Worm (Caenorhabditis elegans) whole organism, young adult: ENCODE results near the gene F15A8.1.

Source experiments
- B0019.2 ChIP-seq: fragments of 200-800 bp; sonication (Bioruptor generic); conservative IDR thresholded peaks from 2 replicates; pipeline ENCODE4 v1.3.6; 2022; ENCODE audit warnings: missing genetic modification reagents, missing genetic modification characterization, missing compliant biosample characterization
- B0035.1 ChIP-seq: sonication (generic microtip); optimal IDR thresholded peaks from 2 replicates; lab custom pipeline; 2016; ENCODE audit warnings: missing genetic modification characterization, mild to moderate bottlenecking, missing compliant biosample characterization, missing genotype, missing genetic modification reagents
- D2030.7 ChIP-seq: fragments of 200-800 bp; sonication (Bioruptor generic); IDR thresholded peaks from 2 replicates; pipeline ENCODE4 v1.3.6; 2022; ENCODE audit warnings: missing genetic modification reagents, missing genetic modification characterization, missing compliant biosample characterization
- F10E7.11 ChIP-seq: sonication (generic microtip); optimal IDR thresholded peaks from 2 replicates; lab custom pipeline; 2017; ENCODE audit warnings: mild to moderate bottlenecking, missing genetic modification characterization, moderate library complexity, missing compliant biosample characterization
- F22D6.2 ChIP-seq: sonication (generic microtip); optimal IDR thresholded peaks from 2 replicates; lab custom pipeline; 2016; ENCODE audit warnings: mild to moderate bottlenecking, missing genetic modification characterization, missing compliant biosample characterization
- F33H1.4 ChIP-seq: fragments of 200-800 bp; sonication (Bioruptor generic); IDR thresholded peaks from 2 replicates; pipeline ENCODE4 v1.3.6; 2022; ENCODE audit warnings: missing genetic modification reagents, missing genetic modification characterization, missing compliant biosample characterization
- F37B4.10 ChIP-seq: fragments of 200-800 bp; sonication (Bioruptor generic); IDR thresholded peaks from 2 replicates; pipeline ENCODE4 v1.3.6; 2022; ENCODE audit warnings: missing genetic modification characterization, missing compliant biosample characterization
- F52B5.7 ChIP-seq: sonication (generic microtip); optimal IDR thresholded peaks from 2 replicates; lab custom pipeline; 2016; ENCODE audit warnings: mild to moderate bottlenecking, missing genetic modification characterization, missing compliant biosample characterization
- F55B11.4 ChIP-seq: sonication (generic microtip); optimal IDR thresholded peaks from 2 replicates; lab custom pipeline; 2016; ENCODE audit warnings: missing compliant biosample characterization, missing genetic modification characterization, borderline replicate concordance; ENCODE audit not compliant: insufficient read depth
- F57A8.1 ChIP-seq: fragments of 200-800 bp; sonication (Bioruptor generic); optimal IDR thresholded peaks from 2 replicates; lab custom pipeline; 2018; ENCODE audit warnings: mild to moderate bottlenecking, missing genetic modification characterization, moderate library complexity, missing compliant biosample characterization
- F57C9.4 ChIP-seq: sonication (generic microtip); optimal IDR thresholded peaks from 2 replicates; lab custom pipeline; 2017; ENCODE audit warnings: mild to moderate bottlenecking, missing genetic modification characterization, missing compliant biosample characterization
- Y53F4B.3 ChIP-seq: fragments of 200-800 bp; sonication (Bioruptor generic); IDR thresholded peaks from 2 replicates; pipeline ENCODE4 v1.3.6; 2022; ENCODE audit warnings: missing genetic modification reagents, missing genetic modification characterization, missing compliant biosample characterization
- Y79H2A.3 ChIP-seq: fragments of 200-800 bp; sonication (Bioruptor generic); conservative IDR thresholded peaks from 2 replicates; pipeline ENCODE4 v1.3.6; 2022; ENCODE audit warnings: missing genetic modification reagents, missing genetic modification characterization, missing compliant biosample characterization
- aptf-3 ChIP-seq: fragments of 200-800 bp; sonication (Bioruptor generic); IDR thresholded peaks from 2 replicates; pipeline ENCODE4 v1.3.6; 2022; ENCODE audit warnings: missing genetic modification characterization, missing compliant biosample characterization
- attf-3 ChIP-seq: fragments of 200-800 bp; sonication (Bioruptor generic); conservative IDR thresholded peaks from 2 replicates; pipeline ENCODE4 v1.3.6; 2022; ENCODE audit warnings: missing genetic modification reagents, missing genetic modification characterization, missing compliant biosample characterization
- bed-2 ChIP-seq: fragments of 200-800 bp; sonication (Bioruptor generic); IDR thresholded peaks from 2 replicates; pipeline ENCODE4 v1.3.6; 2022; ENCODE audit warnings: missing genetic modification reagents, missing genetic modification characterization, missing compliant biosample characterization
- cebp-2 ChIP-seq: fragments of 200-800 bp; sonication (Bioruptor generic); IDR thresholded peaks from 2 replicates; pipeline ENCODE4 v1.3.6; 2022; ENCODE audit warnings: missing genetic modification characterization, missing compliant biosample characterization
- ceh-40 ChIP-seq: fragments of 200-800 bp; sonication (Bioruptor generic); IDR thresholded peaks from 2 replicates; pipeline ENCODE4 v1.3.6; 2022; ENCODE audit warnings: missing genetic modification characterization, missing compliant biosample characterization
- ceh-91 ChIP-seq: fragments of 200-800 bp; sonication (Bioruptor generic); IDR thresholded peaks from 2 replicates; pipeline ENCODE4 v1.3.6; 2022; ENCODE audit warnings: missing genetic modification reagents, missing genetic modification characterization, missing compliant biosample characterization
- die-1 ChIP-seq: sonication (generic microtip); optimal IDR thresholded peaks from 2 replicates; lab custom pipeline; 2016; ENCODE audit warnings: missing genotype, mild to moderate bottlenecking, missing genetic modification characterization, missing compliant biosample characterization
- efl-1 ChIP-seq: fragments of 150-350 bp; optimal IDR thresholded peaks from 2 replicates; lab custom pipeline; 2014; ENCODE audit warnings: missing biosample characterization, missing genetic modification reagents, missing genetic modification characterization
- egl-18 ChIP-seq: fragments of 200-800 bp; sonication (Bioruptor generic); IDR thresholded peaks from 2 replicates; pipeline ENCODE4 v1.3.6; 2022; ENCODE audit warnings: missing genetic modification reagents, missing genetic modification characterization, missing compliant biosample characterization
- egl-44 ChIP-seq: fragments of 200-800 bp; sonication (Bioruptor generic); IDR thresholded peaks from 2 replicates; pipeline ENCODE4 v1.3.6; 2022; ENCODE audit warnings: missing genetic modification reagents, missing genetic modification characterization, missing compliant biosample characterization
- hlh-26 ChIP-seq: fragments of 200-800 bp; sonication (Bioruptor generic); conservative IDR thresholded peaks from 2 replicates; pipeline ENCODE4 v1.3.6; 2022; ENCODE audit warnings: missing genetic modification reagents, missing genetic modification characterization, missing compliant biosample characterization
- hmg-1.2 ChIP-seq: fragments of 200-800 bp; sonication (Bioruptor generic); IDR thresholded peaks from 2 replicates; pipeline ENCODE4 v1.3.6; 2022; ENCODE audit warnings: missing genetic modification reagents, missing genetic modification characterization, missing compliant biosample characterization
- hmg-20 ChIP-seq: fragments of 200-800 bp; sonication (Bioruptor generic); IDR thresholded peaks from 2 replicates; pipeline ENCODE4 v1.3.6; 2022; ENCODE audit warnings: missing genetic modification reagents, missing genetic modification characterization, missing compliant biosample characterization
- hrde-1 ChIP-seq: sonication (generic microtip); optimal IDR thresholded peaks from 2 replicates; lab custom pipeline; 2016; ENCODE audit warnings: missing genetic modification characterization, mild to moderate bottlenecking, missing compliant biosample characterization, moderate library complexity, missing genotype, missing genetic modification reagents, borderline replicate concordance
- lin-35 ChIP-seq, 3 experiments: fragments of 150-350 bp in 2 of 3; sonication (generic microtip) in 1 of 3; optimal IDR thresholded peaks; 2 replicates each; lab custom pipeline; 2014 to 2018; ENCODE audit warnings: missing biosample characterization in 3 of 3, missing genetic modification characterization in 3 of 3, missing genetic modification reagents in 3 of 3
- lin-40 ChIP-seq: sonication (generic microtip); optimal IDR thresholded peaks from 2 replicates; lab custom pipeline; 2016; ENCODE audit warnings: missing genetic modification characterization, mild to moderate bottlenecking, missing compliant biosample characterization, missing genotype, missing genetic modification reagents
- madf-8 ChIP-seq: fragments of 200-800 bp; sonication (Bioruptor generic); conservative IDR thresholded peaks from 2 replicates; pipeline ENCODE4 v1.3.6; 2022; ENCODE audit warnings: missing genetic modification reagents, missing genetic modification characterization, missing compliant biosample characterization
- mcd-1 ChIP-seq: fragments of 200-800 bp; sonication (Bioruptor generic); IDR thresholded peaks from 2 replicates; pipeline ENCODE4 v1.3.6; 2022; ENCODE audit warnings: missing genetic modification reagents, missing genetic modification characterization, missing compliant biosample characterization
- nfya-1 ChIP-seq: sonication (generic microtip); optimal IDR thresholded peaks from 2 replicates; lab custom pipeline; 2017; ENCODE audit warnings: antibody characterized with exemption, missing compliant biosample characterization, missing genetic modification characterization, borderline replicate concordance; ENCODE audit not compliant: insufficient read depth
- nfya-2 ChIP-seq: fragments of 200-800 bp; sonication (Bioruptor generic); IDR thresholded peaks from 2 replicates; pipeline ENCODE4 v1.3.6; 2022; ENCODE audit warnings: missing genetic modification reagents, missing genetic modification characterization, missing compliant biosample characterization
- nhr-179 ChIP-seq: sonication (generic microtip); optimal IDR thresholded peaks from 2 replicates; lab custom pipeline; 2016; ENCODE audit warnings: mild to moderate bottlenecking, missing genetic modification characterization, missing compliant biosample characterization
- rcor-1 ChIP-seq: fragments of 200-800 bp; sonication (Bioruptor generic); IDR thresholded peaks from 2 replicates; pipeline ENCODE4 v1.3.6; 2022; ENCODE audit warnings: missing genetic modification reagents, missing genetic modification characterization, missing compliant biosample characterization
- rpc-1 ChIP-seq, 2 experiments: fragments of 150-350 bp in 1 of 2; sonication (generic microtip) in 1 of 2; optimal IDR thresholded peaks; 2 replicates each; lab custom pipeline; 2014 to 2018; ENCODE audit warnings: missing biosample characterization in 1 of 2, missing genetic modification characterization in 1 of 2, missing genetic modification reagents in 1 of 2, missing genotype in 1 of 2
- sea-2 ChIP-seq: fragments of 200-800 bp; sonication (Bioruptor generic); IDR thresholded peaks from 2 replicates; pipeline ENCODE4 v1.3.6; 2022; ENCODE audit warnings: missing genetic modification characterization, missing compliant biosample characterization
- snpc-1.3 ChIP-seq: sonication (generic microtip); optimal IDR thresholded peaks from 2 replicates; lab custom pipeline; 2017; ENCODE audit warnings: missing genetic modification characterization, mild to moderate bottlenecking, missing compliant biosample characterization, antibody characterized with exemption, moderate library complexity, missing genotype, missing genetic modification reagents; ENCODE audit not compliant: insufficient read depth
- somi-1 ChIP-seq: fragments of 200-800 bp; sonication (Bioruptor generic); optimal IDR thresholded peaks from 2 replicates; lab custom pipeline; 2018; ENCODE audit warnings: mild to moderate bottlenecking, missing genetic modification characterization, missing compliant biosample characterization
- sptf-2 ChIP-seq: fragments of 200-800 bp; sonication (Bioruptor generic); optimal IDR thresholded peaks from 2 replicates; lab custom pipeline; 2018; ENCODE audit warnings: mild to moderate bottlenecking, missing genetic modification characterization, missing compliant biosample characterization
- tbp1 ChIP-seq: fragments of 200-800 bp; sonication (Bioruptor generic); optimal IDR thresholded peaks from 2 replicates; lab custom pipeline; 2018; ENCODE audit warnings: mild to moderate bottlenecking, missing genetic modification characterization, missing compliant biosample characterization
- xnd-1 ChIP-seq: sonication (generic microtip); optimal IDR thresholded peaks from 2 replicates; lab custom pipeline; 2016; ENCODE audit warnings: missing genotype, missing genetic modification reagents, missing genetic modification characterization, missing compliant biosample characterization
- ztf-25 ChIP-seq: fragments of 200-800 bp; sonication (Bioruptor generic); IDR thresholded peaks from 2 replicates; pipeline ENCODE4 v1.3.6; 2022; ENCODE audit warnings: missing genetic modification reagents, missing genetic modification characterization, missing compliant biosample characterization

F15A8.1 gene

DNA sequence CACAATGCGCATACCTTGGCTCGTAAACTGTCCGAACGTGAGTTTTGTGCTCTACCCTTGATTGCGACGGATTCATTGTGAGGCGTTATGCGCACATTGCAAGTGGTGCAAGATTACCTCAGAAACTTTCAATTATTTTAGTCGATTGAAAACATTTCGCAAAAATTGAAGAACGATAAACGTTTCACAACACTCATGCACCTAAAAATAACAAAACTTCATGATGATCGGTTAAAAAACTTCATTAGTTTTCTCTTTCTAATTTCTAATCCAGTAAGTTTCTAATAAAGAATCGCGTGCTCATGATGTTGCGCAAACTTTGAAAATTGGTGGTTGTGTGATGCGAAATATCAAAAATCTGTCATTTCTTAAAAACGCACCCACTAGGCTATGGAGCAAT lies 22.0 kb upstream of the F15A8.1 start, which contains the start of gene dop-1:
dop-1 (minus strand) TSS at position 101 of the 400 bp plus-strand sequence.
- no peak for TF ChIP-seq rcor-1 (GFP tag; lab: Robert Waterston, UW)
- TF ChIP-seq nfya-1 (tag; lab: Kevin White, UChicago): no peak
- no peak for TF ChIP-seq xnd-1
- no peak for TF ChIP-seq die-1
- no peak for TF ChIP-seq egl-18 (GFP tag; lab: Robert Waterston, UW)
- no peak for TF ChIP-seq efl-1
- TF ChIP-seq ceh-40 (GFP tag; lab: Robert Waterston, UW): no peak

ce11 chrX:4424254-4424653 lies 16.5 kb upstream of the F15A8.1 start:
- TF ChIP-seq egl-44 (GFP tag; lab: Robert Waterston, UW): no peak

- no peak for TF ChIP-seq efl-1
- no peak for TF ChIP-seq lin-40 (tag; lab: Kevin White, UChicago)
- TF ChIP-seq F55B11.4 (tag; lab: Kevin White, UChicago): no peak
- TF ChIP-seq madf-8 (GFP tag; lab: Robert Waterston, UW): no peak
- no peak for TF ChIP-seq hmg-1.2 (GFP tag; lab: Robert Waterston, UW)
- TF ChIP-seq ztf-25: no peak
- no peak for TF ChIP-seq hrde-1 (tag; lab: Kevin White, UChicago)
- TF ChIP-seq snpc-1.3 (tag; lab: Kevin White, UChicago): no peak
- TF ChIP-seq bed-2: no peak
- no peak for TF ChIP-seq F57C9.4 (tag; lab: Kevin White, UChicago)
- no peak for TF ChIP-seq F10E7.11 (tag; lab: Kevin White, UChicago)
Observed at ce11 chrX:4426496-4426895, 14.2 kb upstream of the F15A8.1 start.

DNA sequence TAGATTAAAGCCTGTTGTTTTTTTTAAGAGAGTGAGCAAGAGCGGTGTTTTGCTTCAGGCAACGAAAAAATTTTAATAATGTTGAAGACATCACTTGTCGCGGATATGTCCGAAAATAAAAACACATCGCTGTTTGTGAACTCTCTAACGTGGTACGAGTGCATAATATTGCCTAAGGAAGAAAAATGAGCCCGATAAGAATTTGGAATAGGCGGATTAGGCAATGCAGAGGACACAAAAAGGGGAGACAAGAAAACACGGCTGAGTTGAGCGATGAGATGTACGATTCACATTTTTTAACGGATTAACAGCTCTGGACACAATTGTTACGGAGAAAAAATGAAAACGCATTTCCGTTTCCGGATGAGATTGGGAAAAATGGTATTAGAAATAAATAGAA lies 13.4 kb upstream of the F15A8.1 start:
- TF ChIP-seq rpc-1 (optimal IDR thresholded peaks at IDR 0.05; lab: Kevin White, UChicago): no peak
- no peak for TF ChIP-seq rpc-1 (tag; optimal IDR thresholded peaks at IDR 0.05; lab: Kevin White, UChicago)
- no peak for TF ChIP-seq hmg-1.2 (GFP tag; lab: Robert Waterston, UW)
- TF ChIP-seq F37B4.10 (GFP tag; lab: Robert Waterston, UW): no peak
- TF ChIP-seq F33H1.4 (GFP tag; lab: Robert Waterston, UW): no peak
- no peak for TF ChIP-seq tbp1 (GFP tag; lab: Kevin White, UChicago)
- no peak for TF ChIP-seq F55B11.4 (tag; lab: Kevin White, UChicago)
- no peak for TF ChIP-seq Y53F4B.3 (GFP tag; lab: Robert Waterston, UW)
- TF ChIP-seq sptf-2 (GFP tag; lab: Kevin White, UChicago): no peak
- no peak for TF ChIP-seq nhr-179 (tag; lab: Kevin White, UChicago)
- TF ChIP-seq Y79H2A.3 (GFP tag; lab: Robert Waterston, UW): no peak
- no peak for TF ChIP-seq hmg-20 (GFP tag; lab: Robert Waterston, UW)
- TF ChIP-seq cebp-2 (GFP tag; lab: Robert Waterston, UW): no peak
- no peak for TF ChIP-seq D2030.7 (GFP tag; lab: Robert Waterston, UW)

DNA sequence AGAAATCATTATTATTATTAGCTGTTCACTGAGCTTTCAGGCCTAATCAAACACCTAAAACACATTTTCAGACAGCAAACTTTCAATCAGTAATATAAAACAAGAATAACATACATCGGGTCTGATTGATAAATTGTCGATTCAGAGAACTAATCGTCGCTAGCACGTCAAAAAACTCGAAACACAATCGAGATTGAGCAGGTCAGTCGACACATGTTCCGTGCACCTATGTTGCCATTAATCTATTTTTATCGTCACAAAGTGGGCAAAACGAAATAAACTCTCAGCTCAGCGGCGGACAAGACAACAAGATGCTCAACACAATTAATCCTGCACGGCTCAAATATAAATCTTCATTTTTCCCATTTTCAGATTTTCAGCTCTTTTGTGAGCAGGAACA lies 11.4 kb upstream of the F15A8.1 start:
- TF ChIP-seq F52B5.7 (tag; lab: Kevin White, UChicago): no peak
- TF ChIP-seq nfya-2 (GFP tag; lab: Robert Waterston, UW): no peak
- TF ChIP-seq F57A8.1 (GFP tag; lab: Kevin White, UChicago): no peak
- no peak for TF ChIP-seq aptf-3 (GFP tag; lab: Robert Waterston, UW)
- TF ChIP-seq B0019.2 (GFP tag; lab: Robert Waterston, UW): no peak
- no peak for TF ChIP-seq B0035.1 (tag; lab: Kevin White, UChicago)
- TF ChIP-seq lin-35 (GFP tag; optimal IDR thresholded peaks at IDR 0.05; lab: Kevin White, UChicago): no peak
- no peak for TF ChIP-seq D2030.7 (GFP tag; lab: Robert Waterston, UW)
- TF ChIP-seq somi-1 (GFP tag; lab: Kevin White, UChicago): no peak
- no peak for TF ChIP-seq mcd-1 (GFP tag; lab: Robert Waterston, UW)
- TF ChIP-seq ceh-91 (GFP tag; lab: Robert Waterston, UW): no peak
- TF ChIP-seq attf-3 (GFP tag; lab: Robert Waterston, UW): no peak
- no peak for TF ChIP-seq sea-2
- TF ChIP-seq hlh-26 (GFP tag; lab: Robert Waterston, UW): no peak
- TF ChIP-seq F22D6.2 (tag; lab: Kevin White, UChicago): no peak
